Worm (Caenorhabditis elegans): ENCODE measurements around the gene C27F2.10.
"Not testable (repeated sequence)": the region's sequence is repeated elsewhere in the genome, so short reads cannot be mapped to it uniquely, and the experiment has no call there.

Gene C27F2.10

ce11 chrIII:5008730-5009129 is 22.0 kb upstream of the C27F2.10 start, which contains the start of gene R144.11:
Gene R144.11 (minus strand): TSS chrIII:5008830.
- TF ChIP-seq unc-62 (GFP tag; optimal IDR thresholded peaks at IDR 0.05) = no peak

ce11 chrIII:5006881-5007280 is 20.2 kb upstream of the C27F2.10 start, which contains the start of gene R144.12:
Gene R144.12 (minus strand): TSS chrIII:5006981.
- TF ChIP-seq unc-62 (GFP tag; optimal IDR thresholded peaks at IDR 0.05) = no peak

ce11 chrIII:5004621-5005020 is 17.9 kb upstream of the C27F2.10 start, which contains the start of gene R144.6:
Gene R144.6 (minus strand): TSS chrIII:5004721.
- no peak for TF ChIP-seq unc-62 (GFP tag; optimal IDR thresholded peaks at IDR 0.05)

ce11 chrIII:5002231-5002630 is 15.5 kb upstream of the C27F2.10 start, which contains the start of gene R144.10:
Gene R144.10 (minus strand): TSS chrIII:5002331.
- no peak for TF ChIP-seq unc-62 (GFP tag; optimal IDR thresholded peaks at IDR 0.05)

ce11 chrIII:4998956-4999425 is 12.3 kb upstream of the C27F2.10 start, which contains the start of gene smcr-8:
Gene smcr-8 (plus strand): TSS chrIII:4999375.
- TF ChIP-seq unc-62 (GFP tag; optimal IDR thresholded peaks at IDR 0.05) = no peak

- no peak for TF ChIP-seq unc-62 (GFP tag; optimal IDR thresholded peaks at IDR 0.05)
Measured at ce11 chrIII:4998111-4998859, 11.6 kb upstream of the C27F2.10 start, which contains the start of gene tmem-131. Gene tmem-131 (minus strand): TSS chrIII:4998161.

ce11 chrIII:4987666-4988065 is 968 bp upstream of the C27F2.10 start:
- no peak for TF ChIP-seq unc-62 (GFP tag; optimal IDR thresholded peaks at IDR 0.05)

- no peak for TF ChIP-seq unc-62 (GFP tag; optimal IDR thresholded peaks at IDR 0.05)
Measured at ce11 chrIII:4984444-4985086, 2.1 kb downstream of the C27F2.10 start, which contains the start of gene C27F2.7. Gene C27F2.7 (minus strand): TSS chrIII:4984494.

ce11 chrIII:4983961-4984360 is 2.7 kb downstream of the C27F2.10 start:
- TF ChIP-seq unc-62 (GFP tag; optimal IDR thresholded peaks at IDR 0.05) = no peak

- not testable (repeated sequence) for TF ChIP-seq unc-62 (GFP tag; optimal IDR thresholded peaks at IDR 0.05)
Measured at ce11 chrIII:4980367-4980766, 6.3 kb downstream of the C27F2.10 start, which contains the start of gene C27F2.6. Gene C27F2.6 (minus strand): TSS chrIII:4980467.

- no peak for TF ChIP-seq unc-62 (GFP tag; optimal IDR thresholded peaks at IDR 0.05)
Measured at ce11 chrIII:4968146-4968545, 18.6 kb downstream of the C27F2.10 start.

- TF ChIP-seq unc-62 (GFP tag; optimal IDR thresholded peaks at IDR 0.05) = no peak
Measured at ce11 chrIII:4967236-4967635, 19.5 kb downstream of the C27F2.10 start.

- no peak for TF ChIP-seq unc-62 (GFP tag; optimal IDR thresholded peaks at IDR 0.05)
Measured at ce11 chrIII:4965271-4965670, 21.4 kb downstream of the C27F2.10 start, which contains the start of gene nca-2. Gene nca-2 (plus strand): TSS chrIII:4965571.

ce11 chrIII:4962886-4963285 is 23.8 kb downstream of the C27F2.10 start, which contains the start of gene C27F2.9:
Gene C27F2.9 (minus strand): TSS chrIII:4963044.
- no peak for TF ChIP-seq unc-62 (GFP tag; optimal IDR thresholded peaks at IDR 0.05)

ce11 chrIII:4962393-4962792 is 24.3 kb downstream of the C27F2.10 start, which contains the start of gene vps-22:
Gene vps-22 (minus strand): TSS chrIII:4962493.
- no peak for TF ChIP-seq unc-62 (GFP tag; optimal IDR thresholded peaks at IDR 0.05)

ce11 chrIII:4961281-4961680 is 25.4 kb downstream of the C27F2.10 start:
- no peak for TF ChIP-seq unc-62 (GFP tag; optimal IDR thresholded peaks at IDR 0.05)
